Worm (Caenorhabditis elegans): ENCODE data around the gene klc-1.

Gene klc-1

ce11 chrIV:11082789-11083235 is 723 bp upstream of the klc-1 start (continued):
- TF ChIP-seq T26A8.4 (GFP tag; IDR thresholded peaks at IDR 0.05): peak; percentile 89
- TF ChIP-seq lin-29 (GFP tag; IDR thresholded peaks at IDR 0.05): 0 out of 2 replicates have a peak, but pooled peaks have one; percentile 59
- no peak for TF ChIP-seq tag-97 (GFP tag; IDR thresholded peaks at IDR 0.05)
- peak; percentile 72 for TF ChIP-seq lin-13 (GFP tag; optimal IDR thresholded peaks at IDR 0.05)
- TF ChIP-seq madf-9 (GFP tag; conservative IDR thresholded peaks at IDR 0.05): peak; percentile 27; the same call in 1 of the 2 replicates
- peak; percentile 86 to 93 for TF ChIP-seq lsy-2 (tag; optimal IDR thresholded peaks at IDR 0.05)
- peak; percentile 88 for TF ChIP-seq nhr-28 (tag; optimal IDR thresholded peaks at IDR 0.05)
- TF ChIP-seq F37D6.2 (tag; optimal IDR thresholded peaks at IDR 0.05): peak; percentile 85
- TF ChIP-seq ceh-20 (GFP tag; IDR thresholded peaks at IDR 0.05): peak; percentile 89
- peak; percentile 54 for TF ChIP-seq nhr-10 (tag; optimal IDR thresholded peaks at IDR 0.05)
- TF ChIP-seq hmg-1.1 (GFP tag; IDR thresholded peaks at IDR 0.05): peak; percentile 93
- TF ChIP-seq mes-2 (tag; optimal IDR thresholded peaks at IDR 0.05; ENCODE audit: poor library complexity, severe bottlenecking): peak; percentile 67
- peak; percentile 99 for TF ChIP-seq aha-1 (tag)
- no peak for TF ChIP-seq egl-27 (tag; optimal IDR thresholded peaks at IDR 0.05)
- peak; percentile 60 to 86 for TF ChIP-seq hif-1 (tag; optimal IDR thresholded peaks at IDR 0.05)
- peak; percentile 91 for TF ChIP-seq egl-43 (GFP tag; IDR thresholded peaks at IDR 0.05)
- no peak for TF ChIP-seq saeg-2 (GFP tag; IDR thresholded peaks at IDR 0.05)
- TF ChIP-seq Y48G9A.11 (GFP tag; IDR thresholded peaks at IDR 0.05): no peak
- peak; percentile 81 for TF ChIP-seq ces-1 (GFP tag; optimal IDR thresholded peaks at IDR 0.05)
- TF ChIP-seq mxl-2 (GFP tag; conservative IDR thresholded peaks at IDR 0.05): no peak
- TF ChIP-seq daf-16 (GFP tag; optimal IDR thresholded peaks at IDR 0.05): peak; percentile 51 to 71
- peak; percentile 74 for TF ChIP-seq daf-16 (tag; optimal IDR thresholded peaks at IDR 0.05)
- peak; percentile 80 for TF ChIP-seq spr-3 (GFP tag; optimal IDR thresholded peaks at IDR 0.05)
- peak; percentile 28 for TF ChIP-seq unc-130 (GFP tag; optimal IDR thresholded peaks at IDR 0.05)
- no peak for TF ChIP-seq ceh-82 (tag; optimal IDR thresholded peaks at IDR 0.05)
- TF ChIP-seq fos-1 (tag; optimal IDR thresholded peaks at IDR 0.05): no peak
- peak; percentile 69 for TF ChIP-seq duxl-1 (tag; optimal IDR thresholded peaks at IDR 0.05; ENCODE audit: poor library complexity)
- TF ChIP-seq ceh-32 (tag; optimal IDR thresholded peaks at IDR 0.05; ENCODE audit: poor library complexity): peak; percentile 68
- TF ChIP-seq mep-1 (tag; optimal IDR thresholded peaks at IDR 0.05): peak; percentile 96
- TF ChIP-seq fkh-10 (GFP tag; optimal IDR thresholded peaks at IDR 0.05): peak; percentile 87
- TF ChIP-seq madf-5 (GFP tag; IDR thresholded peaks at IDR 0.05): no peak
- no peak for TF ChIP-seq aly-2 (tag; optimal IDR thresholded peaks at IDR 0.05)
- peak; percentile 82 for TF ChIP-seq mxl-3 (GFP tag; optimal IDR thresholded peaks at IDR 0.05)
- peak; percentile 74 for TF ChIP-seq zag-1 (tag; optimal IDR thresholded peaks at IDR 0.05)
- TF ChIP-seq daf-8 (GFP tag; IDR thresholded peaks at IDR 0.05): no peak
- peak; percentile 4 for TF ChIP-seq zip-2 (tag; optimal IDR thresholded peaks at IDR 0.05)
- peak; percentile 96 for TF ChIP-seq nhr-11 (tag; optimal IDR thresholded peaks at IDR 0.05)
- TF ChIP-seq spr-1 (tag; optimal IDR thresholded peaks at IDR 0.05): peak; percentile 92
- no peak for TF ChIP-seq ZK337.2 (GFP tag; IDR thresholded peaks at IDR 0.05)
- peak; percentile 91 for TF ChIP-seq nhr-48 (tag; optimal IDR thresholded peaks at IDR 0.05)
- no peak for TF ChIP-seq lin-39 (tag; optimal IDR thresholded peaks at IDR 0.05)
- peak; percentile 93 for TF ChIP-seq nhr-6 (tag; optimal IDR thresholded peaks at IDR 0.05)
- peak; percentile 84 for TF ChIP-seq dmd-6 (GFP tag; IDR thresholded peaks at IDR 0.05)
- TF ChIP-seq jun-1 (tag; optimal IDR thresholded peaks at IDR 0.05): peak; percentile 42
- TF ChIP-seq lin-1 (GFP tag; IDR thresholded peaks at IDR 0.05): no peak
- peak; percentile 90 for TF ChIP-seq ceh-28 (tag; optimal IDR thresholded peaks at IDR 0.05)
- TF ChIP-seq F26F4.8 (GFP tag; conservative IDR thresholded peaks at IDR 0.05): no peak
- 0 out of 2 replicates have a peak, but pooled peaks have one; percentile 20 for TF ChIP-seq dmd-8 (GFP tag; IDR thresholded peaks at IDR 0.05)
- TF ChIP-seq cey-2 (tag; optimal IDR thresholded peaks at IDR 0.05; ENCODE audit: borderline replicate concordance, insufficient read depth): no peak
- TF ChIP-seq snpc-1.2 (GFP tag; IDR thresholded peaks at IDR 0.05): peak; percentile 38; the same call in 1 of the 2 replicates
- peak; percentile 38 for TF ChIP-seq nhr-237 (tag; optimal IDR thresholded peaks at IDR 0.05)
- peak; percentile 63 for TF ChIP-seq nhr-77 (tag; optimal IDR thresholded peaks at IDR 0.05)
